Worm (Caenorhabditis elegans): ENCODE data around the gene nspb-12.

nspb-12 gene

ce11 chrIII:5546309-5546708, 22.3 kb downstream of the nspb-12 start:
- TF ChIP-seq tbx-37 (GFP tag; conservative IDR thresholded peaks at IDR 0.05) = no peak
- no peak for TF ChIP-seq ama-1 (optimal IDR thresholded peaks at IDR 0.05)
- TF ChIP-seq hmg-4 (GFP tag; optimal IDR thresholded peaks at IDR 0.05) = no peak
- TF ChIP-seq pes-1 (GFP tag; IDR thresholded peaks at IDR 0.05) = no peak
- no peak for TF ChIP-seq flt-1 (GFP tag; IDR thresholded peaks at IDR 0.05)
- no peak for TF ChIP-seq ceh-13 (GFP tag; optimal IDR thresholded peaks at IDR 0.05)
- TF ChIP-seq sea-1 (GFP tag; conservative IDR thresholded peaks at IDR 0.05) = no peak
- TF ChIP-seq hmbx-1 (tag; optimal IDR thresholded peaks at IDR 0.05) = no peak
- no peak for TF ChIP-seq B0310.2 (tag; optimal IDR thresholded peaks at IDR 0.05)
- no peak for TF ChIP-seq tra-4 (tag; optimal IDR thresholded peaks at IDR 0.05)
- no peak for TF ChIP-seq scrt-1 (GFP tag; IDR thresholded peaks at IDR 0.05)
- no peak for TF ChIP-seq ceh-36 (tag; optimal IDR thresholded peaks at IDR 0.05)

ce11 chrIII:5543727-5544345, 24.7 kb downstream of the nspb-12 start, which contains the start of gene D1044.1:
TSS of gene D1044.1 (plus strand) at chrIII:5544295.
- TF ChIP-seq B0310.2 (tag; optimal IDR thresholded peaks at IDR 0.05) (no peak), flt-1 (GFP tag; IDR thresholded peaks at IDR 0.05) (no peak), tbx-11 (GFP tag; IDR thresholded peaks at IDR 0.05) (no peak), tbx-37 (GFP tag; conservative IDR thresholded peaks at IDR 0.05) (no peak), ets-7 (tag; optimal IDR thresholded peaks at IDR 0.05) (no peak), pes-1 (GFP tag; IDR thresholded peaks at IDR 0.05) (no peak), F13C5.2 (tag; optimal IDR thresholded peaks at IDR 0.05) (no peak), ceh-13 (GFP tag; optimal IDR thresholded peaks at IDR 0.05) (no peak), scrt-1 (GFP tag; IDR thresholded peaks at IDR 0.05) (no peak), tra-4 (tag; optimal IDR thresholded peaks at IDR 0.05) (no peak), ceh-36 (tag; optimal IDR thresholded peaks at IDR 0.05) (no peak)

- TF ChIP-seq hmg-4 (GFP tag; optimal IDR thresholded peaks at IDR 0.05) = no peak
- TF ChIP-seq F13C5.2 (tag; optimal IDR thresholded peaks at IDR 0.05) = no peak
- TF ChIP-seq ceh-36 (tag; optimal IDR thresholded peaks at IDR 0.05) = no peak
- TF ChIP-seq tbx-37 (GFP tag; conservative IDR thresholded peaks at IDR 0.05) = no peak
- TF ChIP-seq hmbx-1 (tag; optimal IDR thresholded peaks at IDR 0.05) = no peak
- TF ChIP-seq tbx-11 (GFP tag; IDR thresholded peaks at IDR 0.05) = no peak
These were observed 25.5 kb downstream of the nspb-12 start, which contains the start of gene D1044.6 for ce11 chrIII:5543050-5543449. TSS of gene D1044.6 (minus strand) at chrIII:5543177.

ce11 chrIII:5541777-5542176, 26.8 kb downstream of the nspb-12 start:
- TF ChIP-seq pes-1 (GFP tag; IDR thresholded peaks at IDR 0.05) (no peak), hmg-4 (GFP tag; optimal IDR thresholded peaks at IDR 0.05) (no peak), aly-1 (tag; optimal IDR thresholded peaks at IDR 0.05) (no peak), ceh-13 (GFP tag; optimal IDR thresholded peaks at IDR 0.05) (no peak), tbx-37 (GFP tag; conservative IDR thresholded peaks at IDR 0.05) (no peak), hmbx-1 (tag; optimal IDR thresholded peaks at IDR 0.05) (no peak), scrt-1 (GFP tag; IDR thresholded peaks at IDR 0.05) (no peak), ets-7 (tag; optimal IDR thresholded peaks at IDR 0.05) (no peak), tbx-11 (GFP tag; IDR thresholded peaks at IDR 0.05) (no peak), sea-1 (GFP tag; conservative IDR thresholded peaks at IDR 0.05) (no peak), hnd-1 (tag; optimal IDR thresholded peaks at IDR 0.05) (no peak), ceh-36 (tag; optimal IDR thresholded peaks at IDR 0.05) (no peak), ama-1 (optimal IDR thresholded peaks at IDR 0.05) (no peak), flt-1 (GFP tag; IDR thresholded peaks at IDR 0.05) (no peak), tra-4 (tag; optimal IDR thresholded peaks at IDR 0.05) (no peak), B0310.2 (tag; optimal IDR thresholded peaks at IDR 0.05) (no peak), F13C5.2 (tag; optimal IDR thresholded peaks at IDR 0.05) (no peak)

ce11 chrIII:5525973-5526372, 42.6 kb downstream of the nspb-12 start, which contains the start of gene dex-1:
TSS of gene dex-1 (plus strand) at chrIII:5526104.
- no peak for TF ChIP-seq flt-1 (GFP tag; IDR thresholded peaks at IDR 0.05)
- no peak for TF ChIP-seq tbx-37 (GFP tag; conservative IDR thresholded peaks at IDR 0.05)
- no peak for TF ChIP-seq ceh-13 (GFP tag; optimal IDR thresholded peaks at IDR 0.05)
- TF ChIP-seq hmg-4 (GFP tag; optimal IDR thresholded peaks at IDR 0.05) = no peak
- no peak for TF ChIP-seq hmbx-1 (tag; optimal IDR thresholded peaks at IDR 0.05)
- TF ChIP-seq ets-7 (tag; optimal IDR thresholded peaks at IDR 0.05) = no peak
- TF ChIP-seq aly-1 (tag; optimal IDR thresholded peaks at IDR 0.05) = no peak
- TF ChIP-seq sea-1 (GFP tag; conservative IDR thresholded peaks at IDR 0.05) = no peak
- no peak for TF ChIP-seq ceh-36 (tag; optimal IDR thresholded peaks at IDR 0.05)
- TF ChIP-seq hnd-1 (tag; optimal IDR thresholded peaks at IDR 0.05) = no peak
- TF ChIP-seq ama-1 (optimal IDR thresholded peaks at IDR 0.05) = no peak
- TF ChIP-seq pes-1 (GFP tag; IDR thresholded peaks at IDR 0.05) = no peak
- no peak for TF ChIP-seq B0310.2 (tag; optimal IDR thresholded peaks at IDR 0.05)

ce11 chrIII:5521930-5522329, 46.6 kb downstream of the nspb-12 start, which contains the start of gene D1044.4:
TSS of gene D1044.4 (minus strand) at chrIII:5522030.
- TF ChIP-seq ama-1 (optimal IDR thresholded peaks at IDR 0.05) (no peak), flt-1 (GFP tag; IDR thresholded peaks at IDR 0.05) (no peak), ceh-13 (GFP tag; optimal IDR thresholded peaks at IDR 0.05) (no peak), scrt-1 (GFP tag; IDR thresholded peaks at IDR 0.05) (no peak), aly-1 (tag; optimal IDR thresholded peaks at IDR 0.05) (no peak), pes-1 (GFP tag; IDR thresholded peaks at IDR 0.05) (no peak), tra-4 (tag; optimal IDR thresholded peaks at IDR 0.05) (no peak)
